Worm (Caenorhabditis elegans) whole organism, L3 larva: ENCODE measurements around the gene C50B6.1.

Source experiments
- aly-2 ChIP-seq: fragments of 150-350 bp; optimal IDR thresholded peaks from 2 replicates; lab custom pipeline; 2014; ENCODE audit warnings: missing biosample characterization, missing genetic modification characterization
- nhr-12 ChIP-seq: fragments of 150-350 bp; optimal IDR thresholded peaks from 2 replicates; lab custom pipeline; 2014; ENCODE audit warnings: missing biosample characterization, missing genetic modification characterization
- nhr-237 ChIP-seq: fragments of 150-350 bp; optimal IDR thresholded peaks from 2 replicates; lab custom pipeline; 2014; ENCODE audit warnings: missing biosample characterization, missing genetic modification characterization
- nhr-25 ChIP-seq: sonication (generic microtip); optimal IDR thresholded peaks from 2 replicates; lab custom pipeline; 2017; ENCODE audit warnings: missing biosample characterization, missing genetic modification characterization
- snpc-4 ChIP-seq: fragments of 150-350 bp; optimal IDR thresholded peaks from 2 replicates; lab custom pipeline; 2014; ENCODE audit warnings: missing biosample characterization, missing genetic modification characterization
- tbx-2 ChIP-seq: sonication (generic microtip); optimal IDR thresholded peaks from 2 replicates; lab custom pipeline; 2016; ENCODE audit warnings: mild to moderate bottlenecking, missing genetic modification characterization, missing compliant biosample characterization
- ztf-4 ChIP-seq: fragments of 150-350 bp; optimal IDR thresholded peaks from 2 replicates; lab custom pipeline; 2014; ENCODE audit warnings: missing biosample characterization, missing genetic modification characterization

- TF ChIP-seq aly-2 (tag; lab: Kevin White, UChicago) (no peak), snpc-4 (no peak), tbx-2 (tag; lab: Kevin White, UChicago) (no peak), nhr-12 (no peak), ztf-4 (tag; lab: Kevin White, UChicago) (no peak), nhr-237 (tag; lab: Kevin White, UChicago) (no peak), nhr-25 (tag; lab: Kevin White, UChicago) (no peak)
These were observed 7.3 kb upstream of the C50B6.1 start, which contains the start of gene ceh-79 for ce11 chrV:13301443-13301842.
